Fruit fly (Drosophila melanogaster): ENCODE results near the gene Atg1.

Atg1 gene

DNA sequence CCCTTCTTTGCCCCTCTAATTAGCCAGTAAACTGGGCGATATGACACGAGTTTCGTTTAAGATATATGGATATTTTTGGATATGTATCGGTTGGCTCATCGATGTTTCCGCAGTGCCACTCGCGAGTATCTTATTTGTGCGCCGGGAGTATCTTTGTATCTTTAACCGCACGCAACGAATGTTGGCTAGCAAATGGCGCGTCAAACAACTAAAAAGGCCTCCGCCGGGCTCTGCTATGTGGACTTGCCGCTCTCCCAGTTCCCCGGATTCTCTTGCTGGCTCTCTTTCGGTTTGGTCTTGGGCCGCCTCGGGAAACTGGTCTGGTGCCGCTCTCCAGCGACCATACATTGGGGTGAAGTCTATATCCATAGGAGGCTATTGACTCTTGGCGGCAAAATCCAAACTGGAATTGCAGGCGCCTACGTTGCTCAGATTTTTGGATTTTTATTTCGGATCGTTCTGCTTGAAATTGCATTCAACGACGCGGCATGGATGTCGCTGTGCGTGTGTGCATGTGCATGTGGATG is 27.5 kb upstream of the Atg1 start (continued):
- TF ChIP-seq Scr (GFP tag; IDR thresholded peaks at IDR 0.05; ENCODE audit: partially characterized antibody) (0 out of 2 replicates have a peak, but pooled peaks have one; percentile 31), CG7745 (tag; optimal IDR thresholded peaks at IDR 0.05) (peak; percentile 1), Dll (GFP tag; IDR thresholded peaks at IDR 0.05; ENCODE audit: partially characterized antibody) (no peak), gcm (GFP tag; optimal IDR thresholded peaks at IDR 0.05) (no peak), CG7372 (GFP tag; IDR thresholded peaks at IDR 0.05) (no peak), CG6791 (GFP tag; IDR thresholded peaks at IDR 0.05; ENCODE audit: partially characterized antibody) (peak; percentile 49; the same call in 1 of the 3 replicates), tna (GFP tag; IDR thresholded peaks at IDR 0.05; ENCODE audit: partially characterized antibody) (no peak), CG30403 (GFP tag; optimal IDR thresholded peaks at IDR 0.05) (no peak), prd (optimal IDR thresholded peaks at IDR 0.05) (no peak), prd (GFP tag; IDR thresholded peaks at IDR 0.05) (no peak), Hsf (GFP tag; optimal IDR thresholded peaks at IDR 0.05) (no peak), CG9797 (GFP tag; optimal IDR thresholded peaks at IDR 0.05) (no peak), Stat92E (GFP tag; optimal IDR thresholded peaks at IDR 0.05) (peak in 1 of 3 experiments; percentile 23), cad (GFP tag; optimal IDR thresholded peaks at IDR 0.05) (no peak), chm (GFP tag; IDR thresholded peaks at IDR 0.05) (no peak), salm (tag; optimal IDR thresholded peaks at IDR 0.05) (no peak), Bgb (GFP tag; IDR thresholded peaks at IDR 0.05; ENCODE audit: partially characterized antibody) (peak; percentile 42; the same call in 1 of the 2 replicates), CG18599 (GFP tag; optimal IDR thresholded peaks at IDR 0.05) (peak; percentile 0), jigr1 (GFP tag; IDR thresholded peaks at IDR 0.05) (no peak), CG1233 (GFP tag; optimal IDR thresholded peaks at IDR 0.05) (peak; percentile 28), jumu (GFP tag; optimal IDR thresholded peaks at IDR 0.05) (no peak), kay (GFP tag; optimal IDR thresholded peaks at IDR 0.05) (no peak), phol (tag; optimal IDR thresholded peaks at IDR 0.05) (no peak), Dek (tag; optimal IDR thresholded peaks at IDR 0.05) (no peak), CG17568 (GFP tag; optimal IDR thresholded peaks at IDR 0.05) (no peak)

- TF ChIP-seq exex (tag; optimal IDR thresholded peaks at IDR 0.05) (no peak), CG7839 (tag; optimal IDR thresholded peaks at IDR 0.05) (peak; percentile 69), CG13424 (tag; optimal IDR thresholded peaks at IDR 0.05) (peak; percentile 45), repo (GFP tag; optimal IDR thresholded peaks at IDR 0.05) (no peak), CG14710 (tag; optimal IDR thresholded peaks at IDR 0.05) (no peak), CG15011 (GFP tag; optimal IDR thresholded peaks at IDR 0.05) (peak; percentile 30), CG17359 (tag; optimal IDR thresholded peaks at IDR 0.05) (peak; percentile 60), Mes4 (GFP tag; optimal IDR thresholded peaks at IDR 0.05) (peak; percentile 14), CG12299 (tag; optimal IDR thresholded peaks at IDR 0.05) (no peak), YL-1 (GFP tag; optimal IDR thresholded peaks at IDR 0.05) (no peak), fd3F (GFP tag; optimal IDR thresholded peaks at IDR 0.05) (peak; percentile 9), HLH4C (GFP tag; IDR thresholded peaks at IDR 0.05; ENCODE audit: partially characterized antibody) (no peak), ATbp (GFP tag; optimal IDR thresholded peaks at IDR 0.05) (no peak), CG12219 (GFP tag; optimal IDR thresholded peaks at IDR 0.05) (peak; percentile 38), zen2 (GFP tag; IDR thresholded peaks at IDR 0.05; ENCODE audit: partially characterized antibody) (no peak), Opbp (GFP tag; IDR thresholded peaks at IDR 0.05; ENCODE audit: partially characterized antibody) (no peak), Hey (tag; optimal IDR thresholded peaks at IDR 0.05) (no peak), CG11695 (GFP tag; IDR thresholded peaks at IDR 0.05) (peak; percentile 42; the same call in 2 of the 3 replicates), BEAF-32 (GFP tag; optimal IDR thresholded peaks at IDR 0.05) (no peak), Nf-YB (GFP tag; optimal IDR thresholded peaks at IDR 0.05) (no peak), CG9215 (GFP tag; IDR thresholded peaks at IDR 0.05) (no peak), eyg (GFP tag; optimal IDR thresholded peaks at IDR 0.05) (peak; percentile 18), p53 (GFP tag; optimal IDR thresholded peaks at IDR 0.05) (no peak), sim (GFP tag; IDR thresholded peaks at IDR 0.05) (no peak)
Observed at dm6 chr3L:12831290-12831952, 26.5 kb upstream of the Atg1 start.

Measured in whole organism, embryonic.